Fruit fly (Drosophila melanogaster) whole organism, wandering third instar larva: ENCODE results near the gene CG7789.

Experiments used
- Hr83 ChIP-seq: fragments of 200-300 bp; sonication (Bioruptor generic); optimal IDR thresholded peaks from 2 replicates; lab custom pipeline; 2016; ENCODE audit warnings: missing biosample characterization, mild to moderate bottlenecking, missing genetic modification characterization, moderate library complexity; ENCODE audit not compliant: poor library complexity, severe bottlenecking
- h ChIP-seq: fragments of 200-800 bp; sonication (Bioruptor generic); optimal IDR thresholded peaks from 3 replicates; lab custom pipeline; 2016; ENCODE audit warnings: missing biosample characterization, mild to moderate bottlenecking, missing genetic modification characterization
- jim ChIP-seq: fragments of 175-275, 200-325 bp; sonication (Bioruptor generic); optimal IDR thresholded peaks from 2 replicates; lab custom pipeline; 2016; ENCODE audit warnings: missing biosample characterization, mild to moderate bottlenecking, missing genetic modification characterization
- lola ChIP-seq: fragments of >200 bp; optimal IDR thresholded peaks from 2 replicates; lab custom pipeline; 2017; ENCODE audit warnings: missing biosample characterization, missing genetic modification characterization
- usp ChIP-seq: fragments of >200 bp; optimal IDR thresholded peaks from 2 replicates; lab custom pipeline; 2017; ENCODE audit warnings: missing biosample characterization, missing genetic modification characterization

- TF ChIP-seq usp (GFP tag; lab: Kevin White, UChicago) (no peak), jim (GFP tag; lab: Kevin White, UChicago) (peak; percentile 79), Hr83 (GFP tag; lab: Kevin White, UChicago) (peak; percentile 63), lola (GFP tag; lab: Kevin White, UChicago) (no peak), h (peak; percentile 83)
These were observed 30.1 kb upstream of the CG7789 start for dm6 chr3R:29772795-29773331.
